Worm (Caenorhabditis elegans) whole organism, L4/young adult: Measurements from ENCODE around the gene tag-164.
"Not testable (repeated sequence)": the region's sequence is repeated elsewhere in the genome, so short reads cannot be mapped to it uniquely, and the experiment has no call there.

ENCODE experiments used
- W03F9.2 ChIP-seq: fragments of 150-350 bp; optimal IDR thresholded peaks from 2 replicates; lab custom pipeline; 2014; ENCODE audit warnings: missing biosample characterization, missing genetic modification characterization
- dao-5 ChIP-seq: sonication (generic microtip); optimal IDR thresholded peaks from 2 replicates; lab custom pipeline; 2016; ENCODE audit warnings: missing genotype, missing genetic modification characterization, moderate library complexity, missing compliant biosample characterization
- him-1 ChIP-seq: sonication (generic microtip); optimal IDR thresholded peaks from 2 replicates; lab custom pipeline; 2016; ENCODE audit warnings: missing genotype, missing genetic modification reagents, missing genetic modification characterization, missing compliant biosample characterization

The tag-164 gene

DNA sequence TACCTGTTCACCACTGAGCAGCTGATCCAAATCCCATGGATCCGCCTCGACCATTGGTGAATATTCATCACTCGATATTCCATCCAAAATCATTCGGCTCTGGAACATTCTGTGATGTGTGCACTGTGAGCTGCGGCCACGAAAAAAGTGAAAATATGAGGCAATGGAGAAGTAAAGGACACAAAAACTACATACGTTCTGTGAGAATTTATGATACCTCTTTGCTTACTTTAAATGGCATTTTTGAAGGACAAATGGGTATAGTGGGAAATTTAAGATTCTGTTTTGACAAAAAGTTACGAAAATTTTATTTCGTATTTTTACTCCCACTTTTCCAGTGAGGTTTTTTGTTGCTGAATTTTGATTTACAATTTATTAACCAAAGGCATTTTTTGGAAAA, 33.0 kb downstream of the tag-164 start, which contains the start of gene twk-40:
twk-40 (minus strand) TSS at position 101 of the 400 bp plus-strand sequence.
- TF ChIP-seq W03F9.2 (tag; lab: Kevin White, UChicago) (no peak), dao-5 (tag; lab: Kevin White, UChicago) (no peak), him-1 (tag; lab: Kevin White, UChicago) (no peak)

DNA sequence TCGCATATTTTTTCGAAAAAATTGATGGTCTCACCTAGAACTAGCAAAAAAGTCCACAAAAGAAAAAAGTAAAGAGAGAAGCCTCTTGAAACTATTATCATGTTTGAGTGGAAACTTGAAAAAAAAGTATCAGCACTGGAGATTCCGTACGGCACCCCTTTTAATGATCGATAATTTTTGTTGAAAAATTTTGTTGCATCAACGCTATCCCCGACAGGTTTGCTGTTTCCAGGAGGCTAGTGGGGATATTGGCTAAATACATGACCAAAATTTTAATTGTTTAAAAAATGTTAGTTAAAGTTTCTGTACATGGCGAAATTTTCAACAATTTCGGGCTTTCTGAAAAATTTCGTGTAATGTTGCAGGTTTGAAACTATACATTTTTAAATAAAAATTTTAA, 36.2 kb downstream of the tag-164 start, which contains the start of gene T28A8.2:
T28A8.2 (minus strand) TSS at position 101 of the 400 bp plus-strand sequence.
- TF ChIP-seq dao-5 (tag; lab: Kevin White, UChicago): no peak
- no peak for TF ChIP-seq him-1 (tag; lab: Kevin White, UChicago)
- no peak for TF ChIP-seq W03F9.2 (tag; lab: Kevin White, UChicago)

DNA sequence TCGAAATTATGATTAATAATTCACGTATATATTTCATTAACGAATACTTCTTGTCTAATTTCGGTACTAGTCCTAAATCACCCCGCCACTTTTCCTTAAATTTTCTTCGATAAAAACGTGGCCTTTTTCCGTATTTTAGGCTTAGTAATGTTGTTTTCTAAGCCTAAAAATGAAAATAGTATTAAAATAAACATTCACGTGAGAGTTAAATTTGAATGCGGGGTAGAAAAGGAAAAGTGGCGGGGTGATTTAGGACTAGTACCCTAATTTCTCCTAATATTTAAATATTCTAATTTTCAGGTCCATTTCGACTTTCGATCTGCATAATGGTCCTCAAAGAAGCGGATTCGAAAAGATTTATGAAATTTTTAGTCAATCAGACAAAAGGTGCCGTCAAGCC, 39.6 kb downstream of the tag-164 start, which contains the start of gene T28A8.6:
T28A8.6 (plus strand) TSS at position 301 of the 400 bp plus-strand sequence.
- TF ChIP-seq dao-5, W03F9.2, him-1 (tag; lab: Kevin White, UChicago): not testable (repeated sequence)

DNA sequence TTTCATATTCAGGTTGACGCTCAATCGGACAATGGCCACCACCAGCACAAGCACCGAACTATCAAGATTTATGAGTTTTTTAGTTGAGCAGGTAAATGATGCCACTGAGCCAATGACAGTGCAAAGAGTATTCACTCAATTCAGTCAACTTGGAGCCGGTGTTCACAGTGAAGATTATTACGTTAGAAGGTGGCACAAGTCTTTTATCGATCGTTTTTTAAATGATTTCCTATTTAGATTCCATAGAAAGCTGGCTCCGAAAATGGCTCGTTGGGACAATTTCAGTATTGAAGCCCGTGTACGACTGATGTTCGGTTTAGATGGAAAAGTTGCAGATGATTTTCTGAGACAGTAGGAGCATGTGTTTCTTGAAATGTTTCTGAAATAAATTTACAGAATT, 42.3 kb downstream of the tag-164 start, which contains the start of gene T28A8.5:
T28A8.5 (plus strand) TSS at position 32 of the 400 bp plus-strand sequence.
- TF ChIP-seq dao-5 (tag; lab: Kevin White, UChicago): no peak
- no peak for TF ChIP-seq W03F9.2 (tag; lab: Kevin White, UChicago)
- no peak for TF ChIP-seq him-1 (tag; lab: Kevin White, UChicago)

DNA sequence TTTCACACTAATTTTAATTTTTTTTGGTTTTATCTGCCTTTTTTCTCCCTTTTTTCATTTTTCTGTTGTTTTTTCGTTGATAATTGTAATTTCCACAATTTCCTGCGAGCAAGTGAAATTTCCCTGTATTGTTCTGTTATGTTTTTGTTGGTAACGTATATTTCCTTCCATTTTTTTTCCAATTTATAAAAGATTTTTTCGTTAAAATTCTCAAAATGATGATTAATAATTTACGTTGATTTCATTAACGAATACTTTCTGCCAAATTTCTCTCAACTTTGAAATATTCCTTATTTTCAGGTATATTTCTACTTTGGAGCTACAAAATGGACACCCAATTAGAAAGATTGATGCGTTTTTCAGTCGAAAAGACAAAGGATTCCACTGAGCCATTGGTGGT, 43.2 kb downstream of the tag-164 start, which contains the start of gene T28A8.8:
T28A8.8 (plus strand) TSS at position 301 of the 400 bp plus-strand sequence.
- no peak for TF ChIP-seq dao-5 (tag; lab: Kevin White, UChicago)
- no peak for TF ChIP-seq W03F9.2 (tag; lab: Kevin White, UChicago)
- no peak for TF ChIP-seq him-1 (tag; lab: Kevin White, UChicago)

DNA sequence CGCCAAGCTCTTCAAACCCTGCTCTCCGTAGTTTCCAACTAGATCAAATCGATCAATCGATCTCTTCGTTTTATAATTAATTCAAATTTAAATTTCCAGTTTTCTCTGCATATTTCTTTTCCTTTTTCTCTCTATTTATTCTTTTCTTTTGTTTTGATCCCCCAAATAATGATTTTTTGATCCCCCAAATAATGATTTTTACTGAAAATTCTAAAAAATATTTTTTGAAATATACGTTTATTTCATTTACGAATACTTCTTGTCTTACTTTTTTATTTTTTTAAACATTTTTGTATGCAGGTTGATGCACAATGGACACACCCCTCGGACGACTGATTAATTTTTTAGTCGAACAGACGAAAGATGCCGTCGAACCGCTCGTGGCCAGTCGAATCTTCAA, 44.0 kb downstream of the tag-164 start, which contains the start of gene T28A8.4:
T28A8.4 (plus strand) TSS at position 301 of the 400 bp plus-strand sequence.
- TF ChIP-seq him-1 (tag; lab: Kevin White, UChicago): no peak
- no peak for TF ChIP-seq W03F9.2 (tag; lab: Kevin White, UChicago)
- no peak for TF ChIP-seq dao-5 (tag; lab: Kevin White, UChicago)

DNA sequence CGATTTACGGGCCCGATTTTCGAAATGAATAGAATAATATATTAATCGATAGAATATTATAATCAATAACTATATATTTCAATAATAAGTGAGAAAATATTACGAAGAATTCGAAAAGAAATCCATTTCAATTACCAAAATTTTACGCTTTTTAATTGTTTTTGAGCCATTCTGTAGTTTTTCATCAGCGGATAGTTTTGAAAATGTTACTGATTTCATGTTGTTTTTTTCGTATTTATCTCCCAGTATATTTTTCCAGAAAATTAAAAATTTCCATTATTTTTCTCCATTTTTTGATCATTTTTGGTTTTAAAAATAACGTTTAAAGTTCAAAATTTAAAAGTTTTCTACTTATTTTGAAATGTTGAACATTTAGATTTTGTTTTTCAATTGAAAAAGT, 46.4 kb downstream of the tag-164 start, which contains the start of gene T28A8.3:
T28A8.3 (plus strand) TSS at position 301 of the 400 bp plus-strand sequence.
- TF ChIP-seq him-1 (tag; lab: Kevin White, UChicago): no peak
- no peak for TF ChIP-seq dao-5 (tag; lab: Kevin White, UChicago)
- TF ChIP-seq W03F9.2 (tag; lab: Kevin White, UChicago): no peak
